Fruit fly (Drosophila melanogaster): ENCODE results near the gene nrv2.

nrv2 gene

dm6 chr2L:6787973-6788368 is 10.7 kb downstream of the nrv2 start (continued):
- TF ChIP-seq CG10979 (tag; optimal IDR thresholded peaks at IDR 0.05) (peak; percentile 83), tio (GFP tag; optimal IDR thresholded peaks at IDR 0.05) (peak; percentile 57), dimm (GFP tag; IDR thresholded peaks at IDR 0.05) (no peak), CG15011 (GFP tag; optimal IDR thresholded peaks at IDR 0.05) (peak; percentile 30), CG3281 (GFP tag; optimal IDR thresholded peaks at IDR 0.05) (peak; percentile 35), pzg (GFP tag; optimal IDR thresholded peaks at IDR 0.05) (no peak), nmo (GFP tag; optimal IDR thresholded peaks at IDR 0.05) (peak; percentile 77), prd (optimal IDR thresholded peaks at IDR 0.05) (no peak), prd (GFP tag; IDR thresholded peaks at IDR 0.05) (peak; percentile 50; the same call in 2 of the 3 replicates), D19A (tag; optimal IDR thresholded peaks at IDR 0.05) (peak; percentile 67), Sry-δ (GFP tag; optimal IDR thresholded peaks at IDR 0.05) (peak; percentile 6), bab2 (GFP tag; optimal IDR thresholded peaks at IDR 0.05) (peak; percentile 43), Atf3 (GFP tag; optimal IDR thresholded peaks at IDR 0.05) (peak; percentile 30), CG17359 (tag; optimal IDR thresholded peaks at IDR 0.05) (peak; percentile 68), sens (GFP tag) (peak; percentile 83), bcd (GFP tag; optimal IDR thresholded peaks at IDR 0.05) (peak; percentile 52), croc (GFP tag; conservative IDR thresholded peaks at IDR 0.05) (peak; percentile 42; the same call in 2 of the 3 replicates), CG14860 (GFP tag; IDR thresholded peaks at IDR 0.05; ENCODE audit: partially characterized antibody) (no peak), CG42726 (GFP tag; IDR thresholded peaks at IDR 0.05; ENCODE audit: partially characterized antibody) (no peak), CG3847 (GFP tag; IDR thresholded peaks at IDR 0.05) (0 out of 2 replicates have a peak, but pooled peaks have one; percentile 5), mam (GFP tag; optimal IDR thresholded peaks at IDR 0.05) (peak; percentile 25), Dref (GFP tag; IDR thresholded peaks at IDR 0.05) (no peak), eyg (GFP tag; optimal IDR thresholded peaks at IDR 0.05) (peak; percentile 37), Antp (GFP tag; optimal IDR thresholded peaks at IDR 0.05) (peak; percentile 56), CG6813 (GFP tag; optimal IDR thresholded peaks at IDR 0.05) (no peak), p53 (GFP tag; optimal IDR thresholded peaks at IDR 0.05) (peak; percentile 12), peb (GFP tag; IDR thresholded peaks at IDR 0.05) (no peak), CG12104 (GFP tag; optimal IDR thresholded peaks at IDR 0.05) (peak; percentile 2), ase (GFP tag; IDR thresholded peaks at IDR 0.05) (0 out of 3 replicates have a peak, but pooled peaks have one; percentile 50), CG6689 (GFP tag; IDR thresholded peaks at IDR 0.05) (peak; percentile 64; the same call in 1 of the 2 replicates), az2 (GFP tag; optimal IDR thresholded peaks at IDR 0.05) (peak; percentile 69), CG4854 (GFP tag; optimal IDR thresholded peaks at IDR 0.05) (peak; percentile 63), Scr (GFP tag; IDR thresholded peaks at IDR 0.05; ENCODE audit: partially characterized antibody) (no peak), Ptx1 (GFP tag; IDR thresholded peaks at IDR 0.05) (peak; percentile 53), slp2 (GFP tag; optimal IDR thresholded peaks at IDR 0.05) (peak; percentile 44), Six4 (GFP tag; optimal IDR thresholded peaks at IDR 0.05) (peak; percentile 33), NfI (GFP tag; optimal IDR thresholded peaks at IDR 0.05) (peak; percentile 52), Blimp-1 (GFP tag; optimal IDR thresholded peaks at IDR 0.05) (peak; percentile 78), CG7786 (GFP tag; optimal IDR thresholded peaks at IDR 0.05) (peak; percentile 48), CG7839 (tag; optimal IDR thresholded peaks at IDR 0.05) (peak; percentile 71), CG8478 (optimal IDR thresholded peaks at IDR 0.05) (no peak), CG30431 (GFP tag; optimal IDR thresholded peaks at IDR 0.05) (peak; percentile 46), CG34422 (GFP tag; IDR thresholded peaks at IDR 0.05) (peak; percentile 37; the same call in 1 of the 3 replicates), CG1603 (tag; optimal IDR thresholded peaks at IDR 0.05) (peak; percentile 69), CG6254 (GFP tag; optimal IDR thresholded peaks at IDR 0.05) (peak; percentile 66), dmrt11E (tag; optimal IDR thresholded peaks at IDR 0.05) (peak; percentile 30), bsh (GFP tag; optimal IDR thresholded peaks at IDR 0.05) (peak in 1 of 2 experiments; percentile 88), pros (GFP tag; optimal IDR thresholded peaks at IDR 0.05) (no peak), CG12071 (GFP tag; optimal IDR thresholded peaks at IDR 0.05) (peak; percentile 32), CG17568 (GFP tag; optimal IDR thresholded peaks at IDR 0.05) (peak; percentile 39), Optix (GFP tag; IDR thresholded peaks at IDR 0.05) (no peak)
